Worm (Caenorhabditis elegans) whole organism, midembryonic: ENCODE data around the gene C30G7.2.

ENCODE experiments used
- T22C8.4 ChIP-seq: fragments of 200-800 bp; sonication (Bioruptor generic); IDR thresholded peaks from 2 replicates; pipeline ENCODE4 v1.3.6; 2022; ENCODE audit warnings: missing genetic modification characterization, missing compliant biosample characterization
- cog-1 ChIP-seq: sonication (generic microtip); optimal IDR thresholded peaks from 2 replicates; lab custom pipeline; 2016; ENCODE audit warnings: missing genetic modification characterization, missing compliant biosample characterization
- flt-1 ChIP-seq: fragments of 200-800 bp; sonication (Bioruptor generic); IDR thresholded peaks from 2 replicates; pipeline ENCODE4 v1.3.6; 2022; ENCODE audit warnings: missing genetic modification characterization, missing compliant biosample characterization
- tab-1 ChIP-seq: fragments of 200-800 bp; sonication (Bioruptor generic); IDR thresholded peaks from 2 replicates; pipeline ENCODE4 v1.3.6; 2022; ENCODE audit warnings: missing genetic modification characterization, missing compliant biosample characterization
- ztf-23 ChIP-seq: fragments of 200-800 bp; sonication (Bioruptor generic); IDR thresholded peaks from 2 replicates; pipeline ENCODE4 v1.3.6; 2022; ENCODE audit warnings: missing genetic modification reagents, missing genetic modification characterization, missing compliant biosample characterization
- ztf-29 ChIP-seq: fragments of 200-800 bp; sonication (Bioruptor generic); IDR thresholded peaks from 2 replicates; pipeline ENCODE4 v1.3.6; 2022; ENCODE audit warnings: missing genetic modification reagents, missing genetic modification characterization, missing compliant biosample characterization

DNA sequence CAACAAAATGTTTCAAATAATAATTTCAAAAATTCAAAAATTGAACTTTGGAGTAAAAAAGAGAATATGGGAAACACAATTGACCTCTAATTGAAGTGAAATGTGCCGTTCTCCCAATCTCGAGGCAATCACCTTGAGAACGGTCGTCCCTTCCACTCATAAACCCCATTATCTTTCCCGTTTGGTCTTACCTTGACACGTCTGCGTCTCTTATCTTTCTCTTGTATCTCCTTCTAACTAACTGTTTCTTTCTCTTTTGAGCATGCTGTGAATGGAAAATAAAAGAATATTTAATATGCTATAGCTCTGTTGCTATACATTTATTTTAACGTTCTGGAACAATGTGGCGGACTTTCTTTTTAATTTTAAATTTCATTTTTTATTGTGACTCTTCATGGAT is 37.1 kb upstream of the C30G7.2 start, which contains the start of gene H12D21.10:
- TF ChIP-seq cog-1 (tag; lab: Kevin White, UChicago) (no peak), flt-1 (GFP tag; lab: Robert Waterston, UW) (no peak), tab-1 (GFP tag; lab: Robert Waterston, UW) (no peak), T22C8.4 (no peak), ztf-23 (no peak), ztf-29 (GFP tag; lab: Robert Waterston, UW) (no peak)
